Fruit fly (Drosophila melanogaster): ENCODE data around the gene B4.
A peak's percentile ranks its signal among the peaks of the same experiment; 100 is the strongest.

The B4 gene

dm6 chr2L:13571791-13572451 is 22.8 kb upstream of the B4 start (continued):
- TF ChIP-seq CG12391 (tag; optimal IDR thresholded peaks at IDR 0.05) (peak; percentile 26), Ssrp (tag; optimal IDR thresholded peaks at IDR 0.05) (peak; percentile 34), ab (GFP tag; optimal IDR thresholded peaks at IDR 0.05) (no peak), lilli (GFP tag; optimal IDR thresholded peaks at IDR 0.05) (no peak), CG15269 (tag; optimal IDR thresholded peaks at IDR 0.05) (peak; percentile 38), CG18619 (GFP tag; optimal IDR thresholded peaks at IDR 0.05) (peak; percentile 12), CG18262 (tag; optimal IDR thresholded peaks at IDR 0.05) (peak; percentile 46), yki (optimal IDR thresholded peaks at IDR 0.05) (no peak), CoRest (tag; optimal IDR thresholded peaks at IDR 0.05) (peak; percentile 53), nau (GFP tag; optimal IDR thresholded peaks at IDR 0.05) (no peak), en (GFP tag; optimal IDR thresholded peaks at IDR 0.05) (no peak), D19A (tag; optimal IDR thresholded peaks at IDR 0.05) (peak; percentile 34), otp (GFP tag; IDR thresholded peaks at IDR 0.05) (0 out of 3 replicates have a peak, but pooled peaks have one; percentile 7), dmrt99B (tag; optimal IDR thresholded peaks at IDR 0.05) (peak; percentile 55), CG31441 (GFP tag; IDR thresholded peaks at IDR 0.05) (peak; percentile 72), slbo (GFP tag; IDR thresholded peaks at IDR 0.05) (0 out of 2 replicates have a peak, but pooled peaks have one; percentile 10), Oli (tag; optimal IDR thresholded peaks at IDR 0.05) (peak; percentile 26), CG11093 (GFP tag; IDR thresholded peaks at IDR 0.05) (no peak), sens-2 (GFP tag; IDR thresholded peaks at IDR 0.05) (no peak), CG14965 (GFP tag; optimal IDR thresholded peaks at IDR 0.05; ENCODE audit: borderline replicate concordance) (no peak), bowl (GFP tag; IDR thresholded peaks at IDR 0.05) (no peak), pb (GFP tag; optimal IDR thresholded peaks at IDR 0.05) (no peak), CG6689 (GFP tag; IDR thresholded peaks at IDR 0.05) (peak; percentile 50), CG10267 (tag; optimal IDR thresholded peaks at IDR 0.05) (peak; percentile 21), Ets65A (GFP tag) (no peak), kay (GFP tag; optimal IDR thresholded peaks at IDR 0.05) (peak; percentile 7), bsh (GFP tag; optimal IDR thresholded peaks at IDR 0.05) (peak in 1 of 2 experiments; percentile 51), CG30403 (GFP tag; optimal IDR thresholded peaks at IDR 0.05) (peak; percentile 5), Xbp1 (GFP tag; optimal IDR thresholded peaks at IDR 0.05) (peak; percentile 12), sens (GFP tag) (no peak), CG17361 (GFP tag; IDR thresholded peaks at IDR 0.05) (peak; percentile 73), crol (GFP tag; IDR thresholded peaks at IDR 0.05) (peak; percentile 86), CG4424 (GFP tag; optimal IDR thresholded peaks at IDR 0.05) (peak; percentile 5), CG15601 (tag; optimal IDR thresholded peaks at IDR 0.05) (peak; percentile 5), az2 (GFP tag; optimal IDR thresholded peaks at IDR 0.05) (peak; percentile 9), CG2199 (GFP tag; IDR thresholded peaks at IDR 0.05) (no peak), ftz-f1 (GFP tag; optimal IDR thresholded peaks at IDR 0.05) (no peak), CG6765 (GFP tag; optimal IDR thresholded peaks at IDR 0.05) (no peak), CG2129 (GFP tag; IDR thresholded peaks at IDR 0.05; ENCODE audit: partially characterized antibody) (no peak), CG10979 (tag; optimal IDR thresholded peaks at IDR 0.05) (peak; percentile 15), CG33557 (GFP tag; optimal IDR thresholded peaks at IDR 0.05) (no peak), Mes4 (GFP tag; optimal IDR thresholded peaks at IDR 0.05) (no peak), hb (GFP tag; IDR thresholded peaks at IDR 0.05; ENCODE audit: partially characterized antibody) (no peak), CG2712 (tag; optimal IDR thresholded peaks at IDR 0.05) (peak; percentile 50), phol (tag; optimal IDR thresholded peaks at IDR 0.05) (peak; percentile 49), tio (GFP tag; optimal IDR thresholded peaks at IDR 0.05) (no peak), CG8388 (GFP tag; optimal IDR thresholded peaks at IDR 0.05) (peak; percentile 29), CG4707 (GFP tag; optimal IDR thresholded peaks at IDR 0.05) (no peak), Ada2b (GFP tag; IDR thresholded peaks at IDR 0.05) (no peak), chinmo (GFP tag; IDR thresholded peaks at IDR 0.05; ENCODE audit: partially characterized antibody) (no peak)

Measured in whole organism, embryonic.